Fruit fly (Drosophila melanogaster) whole organism, embryonic: ENCODE data around the gene osk.

Source experiments
- Awh ChIP-seq: fragments of 200-800 bp; sonication (Bioruptor generic); IDR thresholded peaks from 2 replicates; pipeline ENCODE4, ENCODE4 v1.3.6; 2022; ENCODE audit warnings: missing biosample characterization, missing genetic modification characterization
- B-H1 ChIP-seq: fragments of 200-800 bp; sonication (Bioruptor generic); IDR thresholded peaks from 3 replicates; pipeline ENCODE4 v1.3.6; 2022; ENCODE audit warnings: missing biosample characterization, missing genetic modification characterization
- CG10274 ChIP-seq: fragments of 200-800 bp; sonication (Bioruptor generic); optimal IDR thresholded peaks from 3 replicates; lab custom pipeline; 2017; ENCODE audit warnings: missing biosample characterization, mild to moderate bottlenecking, missing genetic modification characterization
- CG11398 ChIP-seq: fragments of 200-800 bp; sonication (Bioruptor generic); optimal IDR thresholded peaks from 2 replicates; lab custom pipeline; 2016; ENCODE audit warnings: missing biosample characterization, missing genetic modification characterization
- CG11695 ChIP-seq: fragments of 200-800 bp; sonication (Bioruptor generic); IDR thresholded peaks from 3 replicates; pipeline ENCODE4 v1.3.6; 2022; ENCODE audit warnings: missing biosample characterization, missing genetic modification characterization
- CG12744 ChIP-seq: fragments of 200-800 bp; sonication (Bioruptor generic); optimal IDR thresholded peaks from 2 replicates; lab custom pipeline; 2016; ENCODE audit warnings: missing biosample characterization, missing genetic modification characterization
- CG13123 ChIP-seq: fragments of 200-800 bp; sonication (Bioruptor generic); optimal IDR thresholded peaks from 2 replicates; lab custom pipeline; 2016; ENCODE audit warnings: missing biosample characterization, missing genetic modification characterization
- CG13424 ChIP-seq: fragments of 200-800 bp; sonication (Bioruptor generic); optimal IDR thresholded peaks from 2 replicates; lab custom pipeline; 2019; ENCODE audit warnings: missing biosample characterization, mild to moderate bottlenecking, missing genetic modification characterization, moderate library complexity
- CG15011 ChIP-seq: fragments of 200-800 bp; sonication (Bioruptor generic); optimal IDR thresholded peaks from 3 replicates; lab custom pipeline; 2018; ENCODE audit warnings: missing biosample characterization, mild to moderate bottlenecking, missing genetic modification characterization
- CG15696 ChIP-seq: fragments of 200-800 bp; sonication (Bioruptor generic); optimal IDR thresholded peaks from 2 replicates; lab custom pipeline; 2019; ENCODE audit warnings: missing biosample characterization, mild to moderate bottlenecking, missing genetic modification characterization, moderate library complexity
- CG17361 ChIP-seq: fragments of 200-800 bp; sonication (Bioruptor generic); IDR thresholded peaks from 3 replicates; pipeline ENCODE4 v1.3.6; 2022; ENCODE audit warnings: missing biosample characterization, missing genetic modification characterization
- CG17568 ChIP-seq: fragments of 200-800 bp; sonication (Bioruptor generic); optimal IDR thresholded peaks from 2 replicates; lab custom pipeline; 2018; ENCODE audit warnings: missing biosample characterization, mild to moderate bottlenecking, missing genetic modification characterization, moderate library complexity
- CG18476 ChIP-seq: fragments of 200-800 bp; sonication (Bioruptor generic); optimal IDR thresholded peaks from 2 replicates; lab custom pipeline; 2016; ENCODE audit warnings: missing biosample characterization, mild to moderate bottlenecking, missing genetic modification characterization
- CG18764 ChIP-seq: fragments of 200-800 bp; sonication (Bioruptor generic); optimal IDR thresholded peaks from 3 replicates; lab custom pipeline; 2016; ENCODE audit warnings: missing biosample characterization, missing genetic modification characterization
- CG2129 ChIP-seq: fragments of 200-800 bp; sonication (Bioruptor generic); IDR thresholded peaks from 2 replicates; pipeline ENCODE4 v1.3.6; 2022; ENCODE audit warnings: missing biosample characterization, missing genetic modification characterization; ENCODE audit not compliant: partially characterized antibody
- CG2199 ChIP-seq: fragments of 200-800 bp; sonication (Bioruptor generic); IDR thresholded peaks from 3 replicates; pipeline ENCODE4 v1.3.6; 2022; ENCODE audit warnings: missing biosample characterization, missing genetic modification characterization
- CG30403 ChIP-seq: fragments of 200-800 bp; sonication (Bioruptor generic); optimal IDR thresholded peaks from 3 replicates; lab custom pipeline; 2016; ENCODE audit warnings: missing biosample characterization, missing genetic modification characterization
- CG32767 ChIP-seq: fragments of 200-800 bp; sonication (Bioruptor generic); IDR thresholded peaks from 2 replicates; pipeline ENCODE4 v1.3.6; 2022; ENCODE audit warnings: missing biosample characterization, missing genetic modification characterization
- CG34422 ChIP-seq: fragments of 200-800 bp; sonication (Bioruptor generic); IDR thresholded peaks from 3 replicates; pipeline ENCODE4 v1.3.6; 2022; ENCODE audit warnings: missing biosample characterization, missing genetic modification characterization
- CG42726 ChIP-seq: fragments of 200-800 bp; sonication (Bioruptor generic); IDR thresholded peaks from 2 replicates; pipeline ENCODE4 v1.3.6; 2022; ENCODE audit warnings: missing biosample characterization, missing genetic modification characterization; ENCODE audit not compliant: partially characterized antibody
- CG6175 ChIP-seq: fragments of 200-800 bp; sonication (Bioruptor generic); IDR thresholded peaks from 3 replicates; pipeline ENCODE4 v1.3.6; 2022; ENCODE audit warnings: missing biosample characterization, missing genetic modification characterization
- CG7372 ChIP-seq: fragments of 200-800 bp; sonication (Bioruptor generic); IDR thresholded peaks from 2 replicates; pipeline ENCODE4 v1.3.6; 2022; ENCODE audit warnings: missing biosample characterization, missing genetic modification characterization
- CG9797 ChIP-seq: fragments of 200-800 bp; sonication (Bioruptor generic); optimal IDR thresholded peaks from 3 replicates; lab custom pipeline; 2018; ENCODE audit warnings: missing biosample characterization, mild to moderate bottlenecking, missing genetic modification characterization
- Dip3 ChIP-seq: fragments of 200-800 bp; sonication (Bioruptor generic); optimal IDR thresholded peaks from 3 replicates; lab custom pipeline; 2016; ENCODE audit warnings: missing biosample characterization, missing genetic modification characterization
- Doc3 ChIP-seq: fragments of 200-800 bp; sonication (Bioruptor generic); IDR thresholded peaks from 3 replicates; pipeline ENCODE4 v1.3.6; 2022; ENCODE audit warnings: missing biosample characterization, missing genetic modification characterization; ENCODE audit not compliant: partially characterized antibody
- E2f1 ChIP-seq: fragments of 200-800 bp; sonication (Bioruptor generic); IDR thresholded peaks from 2 replicates; pipeline ENCODE4 v1.3.6; 2022; ENCODE audit warnings: missing biosample characterization, missing genetic modification characterization
- Ets65A ChIP-seq: fragments of 200-800 bp; sonication (Bioruptor generic); peaks from one replicate; lab custom pipeline; 2016; ENCODE audit warnings: missing biosample characterization, missing genetic modification characterization
- H15 ChIP-seq: fragments of 200-800 bp; sonication (Bioruptor generic); IDR thresholded peaks from 3 replicates; pipeline ENCODE4 v1.3.6; 2022; ENCODE audit warnings: missing biosample characterization, missing genetic modification characterization
- Med ChIP-seq: fragments of 200-800 bp; sonication (Bioruptor generic); peaks from one replicate; lab custom pipeline; 2016; ENCODE audit warnings: missing biosample characterization, missing genetic modification characterization, mild to moderate bottlenecking, inconsistent platforms, moderate library complexity
- NC2β ChIP-seq: fragments of 200-800 bp; sonication (Bioruptor generic); optimal IDR thresholded peaks from 2 replicates; lab custom pipeline; 2016; ENCODE audit warnings: missing biosample characterization, missing genetic modification characterization
- Nf-YC ChIP-seq: fragments of 200-800 bp; optimal IDR thresholded peaks from 3 replicates; lab custom pipeline; 2019; ENCODE audit warnings: missing biosample characterization, mild to moderate bottlenecking, missing genetic modification characterization, moderate library complexity
- Vsx1 ChIP-seq: fragments of 200-800 bp; sonication (Bioruptor generic); optimal IDR thresholded peaks from 2 replicates; lab custom pipeline; 2017; ENCODE audit warnings: missing biosample characterization, mild to moderate bottlenecking, missing genetic modification characterization, missing genetic modification reagents
- Xbp1 ChIP-seq: fragments of 200-800 bp; sonication (Bioruptor generic); optimal IDR thresholded peaks from 3 replicates; lab custom pipeline; 2016; ENCODE audit warnings: missing biosample characterization, mild to moderate bottlenecking, missing genetic modification characterization
- bigmax ChIP-seq: fragments of 200-800 bp; sonication (Bioruptor generic); optimal IDR thresholded peaks from 2 replicates; lab custom pipeline; 2018; ENCODE audit warnings: missing biosample characterization, mild to moderate bottlenecking, missing genetic modification characterization
- bowl ChIP-seq: fragments of 200-800 bp; sonication (Bioruptor generic); IDR thresholded peaks from 2 replicates; pipeline ENCODE4 v1.3.6; 2022; ENCODE audit warnings: missing biosample characterization, missing genetic modification characterization
- btn ChIP-seq: fragments of 200-800 bp; sonication (Bioruptor generic); optimal IDR thresholded peaks from 2 replicates; lab custom pipeline; 2016; ENCODE audit warnings: missing biosample characterization, missing genetic modification characterization
- dmrt11E ChIP-seq: fragments of 200-800 bp; sonication (Bioruptor generic); optimal IDR thresholded peaks from 3 replicates; lab custom pipeline; 2018; ENCODE audit warnings: missing biosample characterization, mild to moderate bottlenecking, missing genetic modification characterization, moderate library complexity
- fd96Cb ChIP-seq: fragments of 200-800 bp; sonication (Bioruptor generic); optimal IDR thresholded peaks from 2 replicates; lab custom pipeline; 2018; ENCODE audit warnings: missing biosample characterization, mild to moderate bottlenecking, missing genetic modification characterization, moderate library complexity
- gsb-n ChIP-seq: fragments of 200-800 bp; sonication (Bioruptor generic); optimal IDR thresholded peaks from 3 replicates; lab custom pipeline; 2018; ENCODE audit warnings: missing biosample characterization, mild to moderate bottlenecking, missing genetic modification characterization
- ind ChIP-seq: fragments of 200-800 bp; sonication (Bioruptor generic); optimal IDR thresholded peaks from 3 replicates; lab custom pipeline; 2016; ENCODE audit warnings: missing biosample characterization, missing genetic modification characterization
- peb ChIP-seq: fragments of 200-800 bp; sonication (Bioruptor generic); IDR thresholded peaks from 2 replicates; pipeline ENCODE4 v1.3.6; 2022; ENCODE audit warnings: missing biosample characterization, missing genetic modification characterization
- pzg ChIP-seq: fragments of 200-800 bp; sonication (Bioruptor generic); optimal IDR thresholded peaks from 3 replicates; lab custom pipeline; 2018; ENCODE audit warnings: missing biosample characterization, mild to moderate bottlenecking, missing genetic modification characterization, moderate library complexity
- row ChIP-seq: fragments of 200-800 bp; sonication (Bioruptor generic); IDR thresholded peaks from 3 replicates; pipeline ENCODE4 v1.3.6; 2022; ENCODE audit warnings: missing biosample characterization, missing genetic modification characterization
- sc ChIP-seq, 3 experiments: fragments of >200 bp in 2 of 3; fragments of 200-800 bp in 1 of 3; sonication (Bioruptor generic) in 1 of 3; optimal IDR thresholded peaks; 2 replicates in 2 of 3; 3 replicates in 1 of 3; lab custom pipeline; 2017; ENCODE audit warnings: mild to moderate bottlenecking in 1 of 3, missing biosample characterization in 1 of 3, missing genetic modification characterization in 1 of 3, missing genetic modification reagents in 1 of 3
- sr ChIP-seq: fragments of 200-800 bp; sonication (Bioruptor generic); IDR thresholded peaks from 3 replicates; pipeline ENCODE4 v1.3.6; 2022; ENCODE audit warnings: missing biosample characterization, missing genetic modification characterization
- ttk ChIP-seq: fragments of 200-800 bp; sonication (Bioruptor generic); IDR thresholded peaks from 2 replicates; pipeline ENCODE4 v2.1.2; 2022; ENCODE audit warnings: missing biosample characterization, missing genetic modification characterization
- tup ChIP-seq: fragments of 200-800 bp; sonication (Bioruptor generic); optimal IDR thresholded peaks from 2 replicates; lab custom pipeline; 2016; ENCODE audit warnings: missing biosample characterization, mild to moderate bottlenecking, missing genetic modification characterization, moderate library complexity
- twi ChIP-seq: fragments of 200-800 bp; optimal IDR thresholded peaks from 2 replicates; lab custom pipeline; 2019; ENCODE audit warnings: missing biosample characterization, mild to moderate bottlenecking, missing genetic modification characterization, moderate library complexity
- unpg ChIP-seq: fragments of 200-800 bp; sonication (Bioruptor generic); optimal IDR thresholded peaks from 3 replicates; lab custom pipeline; 2018; ENCODE audit warnings: missing biosample characterization, mild to moderate bottlenecking, missing genetic modification characterization, moderate library complexity

The osk gene

dm6 chr3R:8921880-8922279 is 13.0 kb upstream of the osk start (continued):
- TF ChIP-seq Xbp1 (GFP tag; lab: Kevin White, UChicago) (no peak), Awh (GFP tag; lab: Robert Waterston, UW) (peak; percentile 85), CG32767 (GFP tag; lab: Robert Waterston, UW) (no peak), CG11398 (GFP tag; lab: Kevin White, UChicago) (no peak), sr (GFP tag; lab: Robert Waterston, UW) (peak; percentile 74), CG9797 (GFP tag; lab: Kevin White, UChicago) (no peak), CG13123 (GFP tag; lab: Kevin White, UChicago) (no peak), bigmax (GFP tag; lab: Kevin White, UChicago) (no peak), pzg (GFP tag; lab: Kevin White, UChicago) (no peak), CG12744 (GFP tag; lab: Kevin White, UChicago) (no peak), CG30403 (GFP tag; lab: Kevin White, UChicago) (no peak), CG15696 (tag; lab: Kevin White, UChicago) (no peak), Ets65A (GFP tag; lab: Kevin White, UChicago) (no peak), Doc3 (GFP tag; lab: Robert Waterston, UW) (no peak), CG2199 (GFP tag; lab: Robert Waterston, UW) (peak; percentile 66; the same call in 1 of the 3 replicates), CG34422 (GFP tag; lab: Robert Waterston, UW) (no peak), CG7372 (GFP tag; lab: Robert Waterston, UW) (no peak), B-H1 (GFP tag; lab: Robert Waterston, UW) (no peak), Dip3 (GFP tag; lab: Kevin White, UChicago) (no peak), sc (optimal IDR thresholded peaks at IDR 0.05; lab: Kevin White, UChicago) (no peak), sc (GFP tag; optimal IDR thresholded peaks at IDR 0.05; lab: Kevin White, UChicago) (no peak), CG18476 (GFP tag; lab: Kevin White, UChicago) (no peak), H15 (0 out of 3 replicates have a peak, but pooled peaks have one; percentile 40), CG2129 (no peak), row (GFP tag; lab: Robert Waterston, UW) (no peak), unpg (no peak), gsb-n (tag; lab: Kevin White, UChicago) (no peak), peb (GFP tag; lab: Robert Waterston, UW) (no peak), NC2β (GFP tag; lab: Kevin White, UChicago) (no peak), CG17361 (GFP tag; lab: Robert Waterston, UW) (no peak), CG13424 (tag; lab: Kevin White, UChicago) (no peak), ind (no peak), CG18764 (GFP tag; lab: Kevin White, UChicago) (no peak), CG10274 (GFP tag; lab: Kevin White, UChicago) (no peak), CG11695 (no peak), Vsx1 (GFP tag; lab: Kevin White, UChicago) (no peak), tup (GFP tag; lab: Kevin White, UChicago) (no peak), CG17568 (GFP tag; lab: Kevin White, UChicago) (no peak), CG15011 (no peak), CG6175 (no peak), btn (GFP tag; lab: Kevin White, UChicago) (no peak), E2f1 (GFP tag; lab: Robert Waterston, UW) (no peak), dmrt11E (no peak), CG42726 (GFP tag; lab: Robert Waterston, UW) (peak; percentile 43; the same call in 1 of the 2 replicates), ttk (peak; percentile 24; the same call in 1 of the 2 replicates), Med (GFP tag; lab: Kevin White, UChicago) (peak; percentile 34), bowl (GFP tag; lab: Robert Waterston, UW) (no peak), Nf-YC (peak; percentile 59), twi (tag; lab: Kevin White, UChicago) (peak; percentile 15), fd96Cb (tag; lab: Kevin White, UChicago) (no peak)
